Worm (Caenorhabditis elegans) whole organism, L4/young adult: ENCODE measurements around the gene C07C7.1.
A peak's percentile ranks its signal among the peaks of the same experiment; 100 is the strongest.

Source experiments
- W03F9.2 ChIP-seq: fragments of 150-350 bp; optimal IDR thresholded peaks from 2 replicates; lab custom pipeline; 2014; ENCODE audit warnings: missing biosample characterization, missing genetic modification characterization
- dao-5 ChIP-seq: sonication (generic microtip); optimal IDR thresholded peaks from 2 replicates; lab custom pipeline; 2016; ENCODE audit warnings: missing genotype, missing genetic modification characterization, moderate library complexity, missing compliant biosample characterization
- him-1 ChIP-seq: sonication (generic microtip); optimal IDR thresholded peaks from 2 replicates; lab custom pipeline; 2016; ENCODE audit warnings: missing genotype, missing genetic modification reagents, missing genetic modification characterization, missing compliant biosample characterization

Gene C07C7.1

DNA sequence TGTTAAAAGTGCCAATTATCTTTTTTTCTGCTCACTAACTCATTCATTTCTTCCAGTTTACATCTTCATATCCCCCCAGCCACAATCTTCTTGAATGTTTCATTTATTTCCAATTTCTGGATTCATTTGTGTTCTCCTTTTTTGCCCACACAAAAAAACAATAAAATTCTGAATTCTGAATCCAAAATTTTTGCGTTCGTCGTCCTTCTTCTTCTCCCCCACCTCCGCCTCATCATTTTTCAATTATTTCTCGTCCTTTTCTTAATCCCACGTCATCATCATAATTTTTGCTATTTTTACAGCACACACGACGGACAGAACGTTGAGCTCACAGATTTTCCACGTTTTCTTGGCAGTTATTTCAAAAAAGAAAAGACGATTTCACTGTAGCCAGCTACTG lies at the start of gene C07C7.1:
Gene C07C7.1, plus strand, starts transcription at position 301 of the 400 bp plus-strand sequence.
- TF ChIP-seq him-1 (tag; lab: Kevin White, UChicago), result no peak
- TF ChIP-seq dao-5 (tag; lab: Kevin White, UChicago), result no peak
- no peak for TF ChIP-seq W03F9.2 (tag; lab: Kevin White, UChicago)

DNA sequence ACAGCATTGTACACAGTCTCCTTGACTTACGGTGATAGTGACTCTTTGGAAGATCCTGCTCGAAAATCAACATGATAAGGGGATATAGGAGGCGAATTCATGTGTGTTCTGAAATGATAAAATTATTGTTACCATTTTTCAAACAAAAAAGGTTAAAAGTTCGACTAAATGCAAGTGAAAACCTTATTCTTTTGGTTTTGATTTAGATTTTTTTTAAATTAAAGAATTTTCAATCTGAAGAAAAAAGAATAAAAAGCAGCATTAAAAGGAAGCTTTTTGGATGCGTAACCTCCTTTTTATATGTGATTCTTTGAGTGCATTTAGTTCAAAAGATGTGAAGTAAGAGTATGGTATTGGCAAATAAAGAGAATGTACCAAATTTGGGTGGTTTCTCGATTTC lies 49.3 kb upstream of the C07C7.1 start, which contains the start of gene delm-1:
Gene delm-1, minus strand, starts transcription at position 101 of the 400 bp plus-strand sequence.
- TF ChIP-seq dao-5 (tag; lab: Kevin White, UChicago) (no peak), W03F9.2 (tag; lab: Kevin White, UChicago) (no peak), him-1 (tag; lab: Kevin White, UChicago) (no peak)

DNA sequence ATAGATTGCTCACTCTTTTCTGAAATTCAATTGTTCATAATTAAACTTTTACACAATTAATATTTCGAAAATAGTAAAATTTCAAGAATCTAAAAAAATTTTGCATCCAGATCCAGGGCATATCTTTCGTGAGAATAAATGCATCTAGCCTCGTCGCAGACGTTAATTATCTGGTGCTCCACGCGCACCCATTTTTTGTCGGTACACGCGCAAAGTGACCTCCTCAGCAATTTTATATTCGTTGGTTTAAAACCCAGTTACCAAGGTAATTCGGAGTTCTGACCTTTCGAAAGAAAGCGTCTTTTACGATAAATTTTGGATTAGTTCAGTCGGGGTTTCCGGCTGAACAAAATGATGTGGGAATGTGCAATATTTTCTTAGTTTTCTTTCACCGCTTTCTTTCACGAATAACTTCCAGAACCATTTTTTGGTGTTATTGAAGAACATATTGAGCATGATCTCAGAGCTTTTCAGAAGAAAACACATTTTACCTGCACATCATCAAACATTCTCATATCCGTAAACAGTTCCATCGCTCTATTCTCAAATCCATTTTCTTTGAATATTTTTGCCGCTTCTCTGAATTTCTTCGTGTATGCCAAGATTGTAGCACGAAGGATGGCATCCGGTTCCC lies 44.4 kb upstream of the C07C7.1 start:
- TF ChIP-seq dao-5 (tag; lab: Kevin White, UChicago) (no peak), W03F9.2 (tag; lab: Kevin White, UChicago) (no peak), him-1 (tag; lab: Kevin White, UChicago) (no peak)

DNA sequence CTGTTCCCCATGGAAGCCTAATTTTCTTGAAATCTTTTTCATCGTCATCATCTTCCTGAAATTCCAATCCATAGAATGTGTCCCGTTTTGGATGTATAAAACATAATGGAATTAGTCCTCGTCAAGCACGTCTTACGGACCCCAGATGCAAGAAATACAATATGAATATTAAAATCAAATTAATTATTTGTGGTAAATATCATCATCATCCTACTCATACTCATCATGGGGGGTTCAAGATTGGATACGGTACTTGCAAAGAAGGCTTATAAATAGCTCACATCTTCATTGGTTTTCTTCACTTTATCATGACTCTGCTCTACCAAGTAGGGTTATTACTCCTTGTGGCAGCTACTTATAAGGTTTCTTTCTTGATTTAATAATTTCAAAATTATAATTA lies 40.2 kb upstream of the C07C7.1 start, which contains the start of gene flp-1:
Gene flp-1, plus strand, starts transcription at position 301 of the 400 bp plus-strand sequence.
- no peak for TF ChIP-seq dao-5 (tag; lab: Kevin White, UChicago)
- TF ChIP-seq W03F9.2 (tag; lab: Kevin White, UChicago), result no peak
- no peak for TF ChIP-seq him-1 (tag; lab: Kevin White, UChicago)

DNA sequence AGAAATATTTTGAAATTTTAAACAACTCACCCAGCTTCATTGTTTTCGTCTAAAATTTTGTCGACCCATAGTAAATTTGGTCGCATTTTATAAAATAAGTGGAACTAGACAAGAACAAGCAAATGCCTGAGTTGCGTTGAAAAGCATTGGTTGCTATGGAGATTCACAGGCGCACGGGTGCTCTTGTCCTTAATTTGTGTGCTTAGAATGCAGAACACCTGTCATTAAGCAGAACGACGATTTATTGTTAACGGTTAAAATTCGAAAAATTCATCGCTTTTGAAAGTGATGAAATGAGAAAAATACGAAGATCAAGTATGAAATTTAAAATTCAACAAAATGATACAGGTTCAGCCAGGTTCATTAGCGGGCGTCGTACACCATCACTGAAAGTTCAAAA lies 38.5 kb upstream of the C07C7.1 start, which contains the start of gene daf-10:
Gene daf-10, minus strand, starts transcription at position 101 of the 400 bp plus-strand sequence.
- TF ChIP-seq W03F9.2 (tag; lab: Kevin White, UChicago), result no peak
- TF ChIP-seq him-1 (tag; lab: Kevin White, UChicago), result no peak
- no peak for TF ChIP-seq dao-5 (tag; lab: Kevin White, UChicago)

DNA sequence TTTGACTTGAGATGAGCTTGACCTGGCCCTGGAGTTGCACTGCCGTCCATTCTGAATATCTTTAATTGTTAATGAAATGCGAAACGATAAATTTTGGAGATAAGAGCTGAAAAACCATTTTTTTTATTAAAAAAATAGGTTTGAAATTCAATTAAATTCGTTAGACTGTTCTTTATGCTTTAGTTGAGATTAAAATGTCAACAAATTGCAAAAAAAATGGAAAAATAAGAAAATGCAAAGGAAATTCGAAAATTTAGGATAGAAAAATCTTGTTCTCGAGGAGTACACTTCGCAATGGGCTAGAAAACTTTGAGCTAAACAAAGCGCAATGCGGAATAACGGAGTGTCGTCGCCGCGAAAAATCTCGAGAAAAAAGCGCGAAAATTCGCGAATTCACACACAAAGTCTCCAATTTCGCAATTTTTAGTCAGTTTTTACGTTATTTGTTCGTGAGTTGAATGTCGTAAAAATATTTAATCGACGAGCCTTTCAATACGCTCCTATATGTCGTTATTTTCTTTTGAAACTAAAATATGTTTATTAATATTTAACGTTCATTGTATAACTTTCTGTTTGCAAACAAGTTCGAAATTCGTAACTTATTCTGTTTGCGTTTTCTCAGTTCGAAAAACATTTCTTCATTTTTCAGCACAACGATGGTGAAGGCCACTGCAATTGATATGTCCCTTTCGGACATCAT lies 37.7 kb upstream of the C07C7.1 start, which contains the start of the genes rpb-12 and aly-2:
Gene rpb-12, minus strand, starts transcription at position 51 of the 700 bp plus-strand sequence.
Gene aly-2, plus strand, starts transcription at position 650 of the 700 bp plus-strand sequence.
- TF ChIP-seq him-1 (tag; lab: Kevin White, UChicago), result no peak
- peak; percentile 43 for TF ChIP-seq W03F9.2 (tag; lab: Kevin White, UChicago)

DNA sequence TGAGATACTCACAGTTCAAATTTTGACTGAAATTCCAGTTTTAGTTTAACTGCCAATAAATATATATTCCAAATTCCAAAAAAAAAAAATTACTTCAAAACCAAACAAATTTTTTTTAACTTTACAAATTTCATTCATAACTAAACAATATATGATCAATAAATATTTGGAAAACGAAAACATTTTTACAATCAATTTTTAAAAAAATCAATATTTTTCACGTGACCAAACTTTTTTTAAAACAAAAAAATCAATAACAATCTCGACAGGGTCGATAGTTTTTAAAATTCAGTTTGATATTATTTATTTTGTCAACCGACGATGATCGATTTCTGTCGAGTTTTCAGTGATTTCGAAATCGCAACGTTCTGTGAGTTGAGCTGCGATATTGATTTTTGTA lies 34.5 kb upstream of the C07C7.1 start, which contains the start of gene F23B2.7:
Gene F23B2.7, plus strand, starts transcription at position 301 of the 400 bp plus-strand sequence.
- TF ChIP-seq dao-5 (tag; lab: Kevin White, UChicago) (no peak), W03F9.2 (tag; lab: Kevin White, UChicago) (no peak), him-1 (tag; lab: Kevin White, UChicago) (no peak)

DNA sequence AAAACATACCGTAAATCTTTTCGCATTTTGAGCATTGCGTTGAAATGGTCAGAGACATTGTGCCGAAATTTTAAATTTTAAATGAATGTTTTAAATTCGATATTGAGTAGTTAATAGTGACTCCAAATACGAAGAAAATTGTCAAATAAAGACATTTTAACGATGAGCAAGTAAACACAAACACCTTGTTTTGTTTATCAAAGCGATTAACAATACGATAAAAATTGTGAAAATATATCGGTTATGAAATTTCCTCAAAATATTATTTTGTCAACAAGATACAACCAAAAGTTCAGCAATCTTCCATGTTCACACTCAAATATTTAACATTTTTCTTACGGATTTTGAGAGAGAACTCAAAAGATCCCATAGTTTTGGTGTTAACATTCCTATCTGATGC lies 30.4 kb upstream of the C07C7.1 start, which contains the start of gene F23B2.10:
Gene F23B2.10, minus strand, starts transcription at position 101 of the 400 bp plus-strand sequence.
- TF ChIP-seq W03F9.2 (tag; lab: Kevin White, UChicago) (no peak), dao-5 (tag; lab: Kevin White, UChicago) (no peak), him-1 (tag; lab: Kevin White, UChicago) (no peak)

DNA sequence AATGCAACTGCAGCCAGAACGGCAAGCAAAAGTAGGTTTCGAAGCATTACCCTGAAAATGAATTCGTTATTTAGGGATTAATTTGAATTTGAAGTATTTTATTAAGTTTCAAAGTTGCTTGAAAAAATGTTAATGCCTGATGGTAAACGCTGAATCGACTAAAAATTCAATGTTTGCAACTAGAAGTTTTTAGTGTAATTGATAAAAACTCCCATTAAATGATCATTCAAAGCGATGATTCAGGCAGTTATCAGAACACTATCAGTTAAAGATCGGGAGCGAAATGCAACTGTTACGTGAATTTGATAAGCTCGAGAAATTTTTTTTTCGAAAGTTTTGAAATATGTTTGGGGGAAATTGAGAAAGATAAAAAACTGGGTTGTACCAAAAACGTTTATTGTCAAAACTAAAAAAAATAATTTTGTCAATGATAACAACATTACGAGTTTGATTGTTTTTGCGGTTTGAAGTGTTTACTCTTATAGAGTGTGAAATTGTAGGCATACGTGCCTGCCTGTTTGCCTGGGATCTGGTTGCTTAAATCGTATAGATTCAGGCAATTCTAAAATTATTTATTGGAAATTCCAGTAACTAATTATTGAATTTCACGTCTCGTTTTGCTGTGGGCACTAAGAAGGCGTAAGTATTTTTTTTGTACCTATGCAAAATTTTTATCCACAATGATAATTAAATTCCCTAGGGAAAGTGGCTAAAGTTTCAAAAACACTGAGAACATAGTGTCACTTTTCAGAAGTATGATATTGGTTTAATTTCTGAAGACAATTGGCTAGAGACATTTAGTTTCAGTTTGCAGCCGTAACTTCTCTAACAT lies 25.5 kb upstream of the C07C7.1 start, which contains the start of gene pcp-3:
Gene pcp-3, minus strand, starts transcription at position 51 of the 832 bp plus-strand sequence.
- TF ChIP-seq him-1 (tag; lab: Kevin White, UChicago) (no peak), dao-5 (tag; lab: Kevin White, UChicago) (no peak), W03F9.2 (tag; lab: Kevin White, UChicago) (no peak)

DNA sequence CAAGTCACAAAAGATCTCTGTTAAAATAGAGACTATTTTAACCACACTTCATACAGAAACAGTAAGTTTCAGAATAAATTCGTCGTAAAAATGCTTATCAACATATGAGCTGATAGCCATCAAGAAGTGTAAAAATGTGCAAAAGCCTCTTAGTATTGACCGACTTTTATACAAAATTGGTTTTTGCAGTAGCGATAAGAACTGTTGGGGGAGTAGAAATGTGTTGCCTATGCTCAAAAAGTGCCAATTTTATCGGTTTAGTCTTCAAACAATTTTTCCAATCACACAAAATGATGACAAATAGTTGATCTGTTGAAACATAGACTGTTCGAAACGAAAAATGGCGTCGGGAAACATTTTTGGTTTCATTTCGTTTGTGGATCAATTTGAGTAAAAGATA lies 24.8 kb upstream of the C07C7.1 start:
- TF ChIP-seq dao-5 (tag; lab: Kevin White, UChicago), result no peak
- TF ChIP-seq him-1 (tag; lab: Kevin White, UChicago), result no peak
- no peak for TF ChIP-seq W03F9.2 (tag; lab: Kevin White, UChicago)

DNA sequence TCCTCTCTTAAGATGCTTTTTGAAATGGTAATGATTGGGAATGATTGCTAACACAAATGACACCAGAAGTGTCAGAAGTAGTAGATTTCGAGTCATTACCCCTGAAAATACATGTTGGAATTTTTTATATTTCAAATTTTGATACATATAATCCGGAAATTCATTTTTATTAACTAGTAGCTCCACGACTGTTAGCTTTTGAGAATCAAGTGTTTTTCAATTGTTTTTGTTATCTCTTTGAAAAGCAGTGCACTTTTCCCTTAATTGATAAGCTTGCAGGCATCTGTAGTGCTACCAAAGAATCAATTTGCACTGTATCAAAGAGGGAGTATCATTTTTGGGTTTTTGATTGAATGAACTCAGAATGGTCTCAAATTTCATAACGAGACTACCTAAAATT lies 19.6 kb upstream of the C07C7.1 start, which contains the start of gene pcp-2:
Gene pcp-2, minus strand, starts transcription at position 101 of the 400 bp plus-strand sequence.
- no peak for TF ChIP-seq W03F9.2 (tag; lab: Kevin White, UChicago)
- no peak for TF ChIP-seq dao-5 (tag; lab: Kevin White, UChicago)
- no peak for TF ChIP-seq him-1 (tag; lab: Kevin White, UChicago)

DNA sequence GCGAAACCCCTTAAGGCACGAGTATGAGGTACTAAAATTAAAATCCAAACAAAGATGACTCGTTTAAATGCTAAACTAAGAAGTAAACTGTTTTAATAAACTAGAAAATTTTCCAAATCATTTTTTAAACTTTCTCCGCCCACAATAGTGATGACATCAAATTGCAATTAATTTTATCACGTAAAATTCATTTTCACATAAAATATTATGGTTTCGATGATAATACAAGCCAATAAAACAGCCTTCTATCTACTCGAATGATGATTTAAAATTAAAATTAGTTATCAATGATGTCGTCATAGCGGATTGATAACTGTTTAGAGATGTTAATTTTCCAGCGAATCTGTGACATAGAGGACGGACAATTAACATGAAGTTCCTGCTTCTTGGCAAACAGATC lies 19.0 kb upstream of the C07C7.1 start, which contains the start of gene C07C7.3:
Gene C07C7.3, plus strand, starts transcription at position 371 of the 400 bp plus-strand sequence.
- TF ChIP-seq him-1 (tag; lab: Kevin White, UChicago), result no peak
- no peak for TF ChIP-seq dao-5 (tag; lab: Kevin White, UChicago)
- TF ChIP-seq W03F9.2 (tag; lab: Kevin White, UChicago), result no peak
